Worm (Caenorhabditis elegans) whole organism, mixed stage, embryonic: ENCODE data around the gene K10B4.1.
A peak's percentile ranks its signal among the peaks of the same experiment; 100 is the strongest.

Experiments used
- M03D4.4 ChIP-seq: sonication (generic microtip); optimal IDR thresholded peaks from 2 replicates; lab custom pipeline; 2017; ENCODE audit warnings: mild to moderate bottlenecking, missing genetic modification characterization, missing compliant biosample characterization
- bed-3 ChIP-seq: fragments of 200-800 bp; sonication (Bioruptor generic); optimal IDR thresholded peaks from 3 replicates; lab custom pipeline; 2018; ENCODE audit warnings: mild to moderate bottlenecking, missing genetic modification characterization, moderate library complexity, missing compliant biosample characterization
- blmp-1 ChIP-seq: fragments of 150-350 bp; optimal IDR thresholded peaks from 2 replicates; lab custom pipeline; 2014; ENCODE audit warnings: missing biosample characterization, missing genetic modification characterization
- ceh-39 ChIP-seq: fragments of 150-350 bp; optimal IDR thresholded peaks from 2 replicates; lab custom pipeline; 2014; ENCODE audit warnings: missing biosample characterization, missing genetic modification characterization
- ceh-43 ChIP-seq: fragments of 200-800 bp; sonication (Bioruptor generic); optimal IDR thresholded peaks from 2 replicates; lab custom pipeline; 2018; ENCODE audit warnings: mild to moderate bottlenecking, missing genetic modification characterization, moderate library complexity, missing compliant biosample characterization
- ceh-83 ChIP-seq: fragments of 200-800 bp; sonication (Bioruptor generic); optimal IDR thresholded peaks from 2 replicates; lab custom pipeline; 2018; ENCODE audit warnings: mild to moderate bottlenecking, missing genetic modification characterization, missing compliant biosample characterization
- ces-1 ChIP-seq: fragments of 150-350 bp; optimal IDR thresholded peaks from 2 replicates; lab custom pipeline; 2014; ENCODE audit warnings: missing biosample characterization, missing genetic modification reagents, missing genetic modification characterization
- cnd-1 ChIP-seq: fragments of 200-800 bp; sonication (Bioruptor generic); optimal IDR thresholded peaks from 2 replicates; lab custom pipeline; 2018; ENCODE audit warnings: mild to moderate bottlenecking, missing genetic modification characterization, missing compliant biosample characterization
- drap-1 ChIP-seq: fragments of 200-800 bp; sonication (Bioruptor generic); optimal IDR thresholded peaks from 3 replicates; lab custom pipeline; 2018; ENCODE audit warnings: mild to moderate bottlenecking, missing genetic modification characterization, missing compliant biosample characterization
- elt-1 ChIP-seq: sonication (generic microtip); optimal IDR thresholded peaks from 2 replicates; lab custom pipeline; 2017; ENCODE audit warnings: missing genetic modification characterization, mild to moderate bottlenecking, missing compliant biosample characterization, antibody characterized with exemption, moderate library complexity, borderline replicate concordance; ENCODE audit not compliant: insufficient read depth
- elt-3 ChIP-seq: fragments of 150-350 bp; optimal IDR thresholded peaks from 2 replicates; lab custom pipeline; 2014; ENCODE audit warnings: missing biosample characterization, missing genetic modification characterization
- flh-1 ChIP-seq: fragments of 200-800 bp; sonication (Bioruptor generic); optimal IDR thresholded peaks from 2 replicates; lab custom pipeline; 2018; ENCODE audit warnings: mild to moderate bottlenecking, missing genetic modification characterization, moderate library complexity, missing compliant biosample characterization
- ham-2 ChIP-seq: fragments of 200-800 bp; sonication (Bioruptor generic); optimal IDR thresholded peaks from 2 replicates; lab custom pipeline; 2018; ENCODE audit warnings: mild to moderate bottlenecking, missing genetic modification characterization, missing compliant biosample characterization
- hlh-1 ChIP-seq: fragments of 150-350 bp; optimal IDR thresholded peaks from 2 replicates; lab custom pipeline; 2014; ENCODE audit warnings: missing biosample characterization, missing genetic modification reagents, missing genetic modification characterization
- lin-13 ChIP-seq: fragments of 150-350 bp; optimal IDR thresholded peaks from 2 replicates; lab custom pipeline; 2014; ENCODE audit warnings: missing biosample characterization, missing genetic modification characterization
- lsy-2 ChIP-seq: fragments of 150-350 bp; optimal IDR thresholded peaks from 2 replicates; lab custom pipeline; 2014; ENCODE audit warnings: missing biosample characterization, missing genetic modification characterization
- mab-5 ChIP-seq: fragments of 150-350 bp; optimal IDR thresholded peaks from 2 replicates; lab custom pipeline; 2014; ENCODE audit warnings: missing biosample characterization, missing genetic modification characterization
- mep-1 ChIP-seq: fragments of 150-350 bp; optimal IDR thresholded peaks from 2 replicates; lab custom pipeline; 2017; ENCODE audit warnings: missing biosample characterization, missing genetic modification reagents, missing genetic modification characterization, inconsistent platforms
- mls-2 ChIP-seq: sonication (generic microtip); optimal IDR thresholded peaks from 2 replicates; lab custom pipeline; 2016; ENCODE audit warnings: mild to moderate bottlenecking, missing genetic modification characterization, moderate library complexity, missing compliant biosample characterization
- nhr-12 ChIP-seq: fragments of 150-350 bp; optimal IDR thresholded peaks from 2 replicates; lab custom pipeline; 2014; ENCODE audit warnings: missing biosample characterization, missing genetic modification characterization
- nhr-237 ChIP-seq: fragments of 150-350 bp; optimal IDR thresholded peaks from 2 replicates; lab custom pipeline; 2014; ENCODE audit warnings: missing biosample characterization, missing genetic modification characterization
- nhr-28 ChIP-seq: fragments of 150-350 bp; optimal IDR thresholded peaks from 2 replicates; lab custom pipeline; 2014; ENCODE audit warnings: missing biosample characterization, missing genetic modification characterization
- nhr-76 ChIP-seq: sonication (generic microtip); optimal IDR thresholded peaks from 2 replicates; lab custom pipeline; 2017; ENCODE audit warnings: missing biosample characterization, missing genetic modification characterization
- pha-4 ChIP-seq: fragments of 150-350 bp; optimal IDR thresholded peaks from 2 replicates; lab custom pipeline; 2018; ENCODE audit warnings: missing biosample characterization, missing genetic modification reagents, missing genetic modification characterization
- sem-2 ChIP-seq: fragments of 200-800 bp; sonication (Bioruptor generic); optimal IDR thresholded peaks from 2 replicates; lab custom pipeline; 2018; ENCODE audit warnings: mild to moderate bottlenecking, missing genetic modification characterization, missing compliant biosample characterization
- snpc-4 ChIP-seq: fragments of 150-350 bp; optimal IDR thresholded peaks from 2 replicates; lab custom pipeline; 2014; ENCODE audit warnings: missing biosample characterization, missing genetic modification characterization
- sptf-1 ChIP-seq: sonication (generic microtip); optimal IDR thresholded peaks from 2 replicates; lab custom pipeline; 2017; ENCODE audit warnings: mild to moderate bottlenecking, missing genetic modification characterization, moderate library complexity, missing compliant biosample characterization
- tbx-8 ChIP-seq: fragments of 200-800 bp; sonication (Bioruptor generic); optimal IDR thresholded peaks from 2 replicates; lab custom pipeline; 2018; ENCODE audit warnings: mild to moderate bottlenecking, missing genetic modification characterization, moderate library complexity, missing compliant biosample characterization
- unc-120 ChIP-seq: sonication (generic microtip); optimal IDR thresholded peaks from 2 replicates; lab custom pipeline; 2017; ENCODE audit warnings: missing genetic modification characterization, missing compliant biosample characterization; ENCODE audit not compliant: poor library complexity, severe bottlenecking
- unc-39 ChIP-seq: fragments of 150-350 bp; optimal IDR thresholded peaks from 2 replicates; lab custom pipeline; 2014; ENCODE audit warnings: missing biosample characterization, missing genetic modification characterization
- unc-62 ChIP-seq: fragments of 150-350 bp; optimal IDR thresholded peaks from 2 replicates; lab custom pipeline; 2014; ENCODE audit warnings: missing biosample characterization, missing genetic modification reagents, missing genetic modification characterization
- zip-8 ChIP-seq: fragments of 150-350 bp; optimal IDR thresholded peaks from 2 replicates; lab custom pipeline; 2014; ENCODE audit warnings: missing biosample characterization, missing genetic modification characterization
- ztf-11 ChIP-seq: fragments of 150-350 bp; optimal IDR thresholded peaks from 2 replicates; lab custom pipeline; 2014; ENCODE audit warnings: missing biosample characterization, missing genetic modification characterization

Gene K10B4.1

DNA sequence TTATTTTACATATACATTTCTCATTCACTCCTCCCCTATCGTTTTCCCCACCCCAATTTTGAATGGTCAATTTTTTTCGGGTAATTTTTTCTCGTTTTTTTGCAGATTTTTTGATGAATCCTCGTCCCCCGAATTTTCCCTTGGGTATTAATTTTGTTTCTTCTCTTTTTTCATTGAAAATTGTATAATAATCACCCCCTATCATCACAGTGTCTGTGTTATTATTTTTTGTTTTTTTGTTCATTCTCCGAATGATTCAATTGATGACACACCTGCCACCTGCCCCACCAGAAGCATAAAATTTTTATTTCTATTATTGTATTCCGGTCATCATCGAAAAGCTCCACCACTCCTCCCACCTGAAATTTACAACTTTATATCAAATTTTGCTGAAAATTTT is 17.0 kb downstream of the K10B4.1 start, which contains the start of gene T25D3.3:
T25D3.3 (plus strand) TSS at position 301 of the 400 bp plus-strand sequence.
- TF ChIP-seq mep-1 (no peak), ces-1 (GFP tag; lab: Kevin White, UChicago) (no peak), ceh-43 (GFP tag; lab: Kevin White, UChicago) (no peak), cnd-1 (tag; lab: Kevin White, UChicago) (no peak), nhr-12 (tag; lab: Kevin White, UChicago) (no peak), hlh-1 (tag; lab: Kevin White, UChicago) (no peak), flh-1 (GFP tag; lab: Kevin White, UChicago) (no peak), tbx-8 (GFP tag; lab: Kevin White, UChicago) (no peak), bed-3 (no peak), nhr-76 (tag; lab: Kevin White, UChicago) (no peak), mab-5 (tag; lab: Kevin White, UChicago) (no peak), sem-2 (GFP tag; lab: Kevin White, UChicago) (no peak), nhr-28 (no peak)

DNA sequence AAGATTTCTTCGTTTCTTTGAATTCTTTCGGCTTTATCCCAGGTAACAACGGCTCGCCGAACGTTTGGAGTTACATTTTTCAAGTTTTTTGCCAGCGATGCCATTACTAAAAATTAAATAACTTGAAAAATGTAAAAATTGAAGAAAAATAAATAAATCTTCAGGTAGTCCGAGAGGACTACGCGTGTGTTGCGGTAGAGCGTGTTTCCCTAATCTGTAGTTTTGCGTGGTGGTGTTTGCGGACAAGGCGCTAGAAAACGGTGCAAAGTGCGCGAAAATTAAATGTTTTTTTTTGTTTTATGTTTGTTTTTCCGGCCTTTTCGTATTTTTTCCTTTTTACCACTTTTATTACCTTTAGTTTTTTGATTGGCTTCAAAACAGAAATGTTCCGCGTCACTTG is 20.6 kb downstream of the K10B4.1 start, which contains the start of gene mrpl-28:
mrpl-28 (minus strand) TSS at position 106 of the 400 bp plus-strand sequence.
- TF ChIP-seq blmp-1 = no peak
- TF ChIP-seq ham-2 (GFP tag; lab: Kevin White, UChicago) = no peak
- TF ChIP-seq nhr-237 (tag; lab: Kevin White, UChicago) = peak; percentile 84
- peak; percentile 75 for TF ChIP-seq lsy-2 (tag; lab: Kevin White, UChicago)
- TF ChIP-seq mls-2 = no peak
- no peak for TF ChIP-seq elt-1 (tag; lab: Kevin White, UChicago)
- TF ChIP-seq zip-8 (tag; lab: Kevin White, UChicago) = no peak
- peak; percentile 74 for TF ChIP-seq ceh-39 (tag; lab: Kevin White, UChicago)
- peak; percentile 29 for TF ChIP-seq hlh-1 (tag; lab: Kevin White, UChicago)
- no peak for TF ChIP-seq ztf-11 (tag; lab: Kevin White, UChicago)
- no peak for TF ChIP-seq tbx-8 (GFP tag; lab: Kevin White, UChicago)
- no peak for TF ChIP-seq mab-5 (tag; lab: Kevin White, UChicago)
- no peak for TF ChIP-seq unc-39
- TF ChIP-seq unc-120 = no peak
- TF ChIP-seq snpc-4 (tag; lab: Kevin White, UChicago) = no peak
- peak; percentile 81 for TF ChIP-seq ces-1 (GFP tag; lab: Kevin White, UChicago)
- TF ChIP-seq mep-1 = peak; percentile 78
- TF ChIP-seq bed-3 = no peak
- no peak for TF ChIP-seq unc-62 (GFP tag; lab: Kevin White, UChicago)
- TF ChIP-seq lin-13 (tag; lab: Kevin White, UChicago) = peak; percentile 93
- TF ChIP-seq nhr-12 (tag; lab: Kevin White, UChicago) = no peak
- TF ChIP-seq drap-1 (GFP tag; lab: Kevin White, UChicago) = no peak
- peak; percentile 86 for TF ChIP-seq pha-4 (tag; lab: Kevin White, UChicago)
- peak; percentile 15 for TF ChIP-seq sptf-1

DNA sequence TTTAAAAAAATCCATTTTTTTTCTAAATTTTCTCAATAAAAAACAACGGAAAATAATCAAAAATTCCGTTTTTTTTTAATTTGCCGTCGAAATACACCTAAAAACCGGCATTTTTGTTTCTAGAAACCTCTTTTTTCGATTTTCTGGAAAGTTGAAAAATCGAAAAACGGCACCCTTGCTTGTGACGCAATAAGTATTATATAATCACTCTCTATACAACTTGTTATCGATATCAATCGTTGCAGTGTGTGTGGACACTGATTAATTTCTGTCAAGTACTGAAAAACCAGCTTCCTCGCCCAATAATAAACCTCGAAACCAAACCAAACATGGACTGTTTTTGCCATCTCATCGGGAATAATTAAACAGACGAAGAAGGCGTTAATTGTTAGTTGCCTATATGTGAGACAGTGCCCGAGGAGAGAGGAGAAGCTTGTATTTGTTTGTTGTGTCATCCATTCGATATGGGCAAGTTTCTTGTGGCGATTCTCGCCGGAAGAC is 21.8 kb downstream of the K10B4.1 start:
- TF ChIP-seq nhr-28 (no peak), zip-8 (tag; lab: Kevin White, UChicago) (peak; percentile 75)

DNA sequence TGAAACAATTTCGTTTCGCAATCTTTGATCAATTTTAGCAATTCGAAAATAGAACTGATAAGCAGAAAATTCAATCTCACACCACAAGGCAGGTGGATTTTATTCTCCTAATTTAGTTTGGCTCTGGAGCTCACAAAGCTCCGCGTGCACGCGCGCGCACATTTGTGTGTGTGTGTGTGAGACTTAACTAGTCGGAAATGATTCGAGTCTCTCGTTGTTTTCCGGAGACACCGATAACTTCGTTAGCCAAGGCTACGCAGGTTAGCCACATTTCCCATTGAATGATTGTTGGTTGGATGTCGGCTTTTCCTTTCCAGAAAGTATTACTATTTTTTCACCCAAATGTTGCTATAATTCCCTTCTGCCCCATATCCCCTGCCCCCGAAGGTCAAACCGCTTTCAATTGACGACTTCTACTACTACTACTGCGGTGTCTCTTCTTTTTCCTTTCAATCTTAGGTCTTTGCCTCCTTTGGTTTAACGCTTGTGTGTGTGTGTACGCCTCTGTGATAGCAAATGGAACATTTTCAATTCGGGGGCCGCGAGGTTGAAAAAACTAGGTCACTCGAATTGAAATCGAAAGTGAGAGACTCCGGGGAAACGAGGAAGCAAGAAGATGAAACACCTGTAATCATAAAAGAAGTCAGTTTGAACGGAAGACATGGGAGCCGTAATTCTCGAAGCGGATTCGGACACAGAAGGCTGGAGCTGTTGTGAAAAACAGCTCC is 22.9 kb downstream of the K10B4.1 start:
- TF ChIP-seq M03D4.4 (no peak), nhr-28 (no peak), ces-1 (GFP tag; lab: Kevin White, UChicago) (peak; percentile 90), blmp-1 (peak; percentile 59), ceh-83 (GFP tag; lab: Kevin White, UChicago) (no peak), mab-5 (tag; lab: Kevin White, UChicago) (no peak), elt-3 (no peak), lsy-2 (tag; lab: Kevin White, UChicago) (no peak), ham-2 (GFP tag; lab: Kevin White, UChicago) (peak; percentile 52), ceh-39 (tag; lab: Kevin White, UChicago) (no peak), sem-2 (GFP tag; lab: Kevin White, UChicago) (no peak)
